Fruit fly (Drosophila melanogaster) ovary, adult (tissue): ENCODE results near the gene CG34026.
A peak's percentile ranks its signal among the peaks of the same experiment; 100 is the strongest.

Source experiments
- CG17801 ChIP-seq: fragments of 200-800 bp; optimal IDR thresholded peaks from 2 replicates; lab custom pipeline; 2019; ENCODE audit warnings: missing biosample characterization, mild to moderate bottlenecking, missing genetic modification characterization, moderate library complexity; ENCODE audit not compliant: partially characterized antibody

The CG34026 gene

DNA sequence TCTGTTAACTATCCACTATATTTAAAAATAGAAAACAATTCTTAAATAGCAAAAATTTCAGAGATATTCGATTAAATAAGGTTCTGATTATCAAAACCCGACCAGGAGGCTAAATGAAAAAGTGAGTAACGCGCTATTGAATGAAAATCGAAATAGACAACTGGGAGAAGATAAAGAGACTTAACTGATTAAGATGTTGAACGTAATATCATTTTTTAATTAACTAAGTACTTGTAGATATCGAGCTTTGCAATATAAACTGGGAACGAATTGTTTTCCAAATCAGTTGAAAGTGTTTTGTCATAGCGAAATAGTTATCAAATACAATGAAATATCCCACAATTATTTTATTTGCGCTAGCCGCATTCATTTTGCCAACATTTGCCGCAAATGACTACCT lies at the start of gene CG34026:
Gene CG34026 (plus strand): TSS at position 301 of the 400 bp plus-strand sequence.
- no peak for TF ChIP-seq CG17801 (GFP tag; lab: Kevin White, UChicago)

DNA sequence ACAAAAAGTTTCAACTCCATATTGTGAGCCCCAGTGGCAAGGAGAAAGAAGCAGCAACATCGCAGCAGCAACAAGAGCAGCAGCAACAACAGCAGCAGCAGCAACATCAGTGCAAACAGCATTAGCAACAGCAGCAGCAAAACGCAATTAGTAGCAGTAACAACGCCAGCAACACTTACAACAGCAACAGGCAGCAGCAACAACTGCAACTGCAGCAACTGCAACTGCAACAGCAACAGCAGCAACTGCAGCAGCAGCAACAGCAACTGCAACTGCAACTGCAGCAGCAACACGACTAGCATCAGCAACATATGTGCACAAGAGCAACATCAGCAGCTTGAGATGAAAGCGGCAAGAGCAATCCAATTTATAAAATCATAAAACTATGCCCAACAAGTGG lies 48.4 kb upstream of the CG34026 start:
- no peak for TF ChIP-seq CG17801 (GFP tag; lab: Kevin White, UChicago)

DNA sequence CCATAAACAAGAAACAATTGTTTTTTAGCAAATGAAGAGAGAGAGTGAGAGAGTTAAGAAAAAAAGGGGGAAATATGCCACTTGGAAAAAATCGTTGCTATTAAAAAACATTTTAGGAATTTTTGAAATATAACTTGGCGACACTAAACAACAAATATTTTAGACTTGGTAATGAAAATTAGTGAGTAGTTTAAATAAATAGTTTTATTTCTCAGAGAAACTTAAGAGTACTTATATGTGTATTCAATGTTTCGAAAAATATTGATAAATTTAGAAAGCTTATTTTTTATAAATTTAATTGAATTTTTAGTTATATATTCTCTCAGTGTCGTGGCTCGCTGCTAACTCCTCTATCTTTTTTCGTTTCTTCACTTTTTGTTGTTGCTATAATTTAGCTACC lies 47.7 kb upstream of the CG34026 start:
- TF ChIP-seq CG17801 (GFP tag; lab: Kevin White, UChicago), result no peak

DNA sequence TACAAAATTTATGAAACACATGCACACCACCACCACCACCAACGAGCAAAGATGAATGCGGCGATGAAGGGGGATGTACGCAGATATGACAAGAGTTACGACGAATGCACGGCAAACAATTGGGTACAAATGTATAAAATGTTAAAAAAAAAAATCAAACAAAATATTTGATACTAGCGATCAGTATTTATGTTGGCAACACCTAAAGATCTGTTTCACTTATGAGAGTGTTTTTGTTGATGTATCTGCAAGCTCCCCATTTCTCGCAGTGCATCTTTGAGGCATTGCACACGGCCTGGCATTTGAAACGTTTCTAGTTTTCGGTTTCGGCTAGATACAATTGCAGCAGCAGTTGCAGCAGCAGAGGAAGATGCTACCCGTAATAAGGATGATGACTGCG lies 46.8 kb upstream of the CG34026 start:
- no peak for TF ChIP-seq CG17801 (GFP tag; lab: Kevin White, UChicago)

DNA sequence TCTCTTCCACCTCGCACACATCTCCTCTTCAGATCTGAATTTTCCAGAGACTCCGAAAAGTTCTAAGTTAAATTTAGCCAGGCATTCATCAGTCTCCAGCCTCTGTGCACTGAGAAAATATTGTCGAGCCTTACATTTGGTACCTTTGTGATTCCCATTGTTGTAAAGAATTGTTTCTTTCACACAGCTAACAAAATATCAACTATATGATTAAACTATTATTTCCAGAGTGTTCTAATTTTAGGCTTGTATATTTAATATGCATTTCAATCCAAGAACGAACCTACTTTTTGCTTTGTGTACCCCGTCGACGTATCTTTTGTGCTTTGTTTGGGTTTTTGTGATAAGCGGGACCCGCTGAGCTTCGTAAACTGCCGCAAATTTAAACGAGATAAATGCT lies 39.5 kb upstream of the CG34026 start:
- TF ChIP-seq CG17801 (GFP tag; lab: Kevin White, UChicago), result no peak

DNA sequence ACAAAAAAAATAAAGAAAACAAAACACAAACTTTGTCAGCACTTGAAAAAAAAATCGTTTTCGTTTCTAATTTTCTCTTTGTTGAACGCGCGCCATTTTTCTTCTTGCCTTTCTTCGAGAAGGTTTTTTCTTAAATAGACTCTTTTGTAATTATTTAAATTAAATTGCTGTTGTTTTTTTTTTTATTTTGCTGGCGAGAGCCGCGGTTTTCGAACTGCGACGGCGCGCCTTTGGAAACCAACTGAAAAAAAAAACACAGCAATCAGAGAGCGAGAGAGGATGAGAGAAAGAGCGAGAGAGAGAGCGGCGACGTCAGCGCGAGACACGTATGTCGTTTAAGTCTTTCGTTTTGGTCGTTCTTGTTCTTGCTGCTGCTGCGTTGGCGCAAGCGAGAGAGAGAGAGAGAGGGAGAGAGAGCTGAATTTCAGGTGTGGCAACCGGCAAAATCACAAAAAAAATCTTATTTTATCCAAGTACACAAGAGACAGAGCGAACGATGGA lies 37.6 kb upstream of the CG34026 start:
- no peak for TF ChIP-seq CG17801 (GFP tag; lab: Kevin White, UChicago)

DNA sequence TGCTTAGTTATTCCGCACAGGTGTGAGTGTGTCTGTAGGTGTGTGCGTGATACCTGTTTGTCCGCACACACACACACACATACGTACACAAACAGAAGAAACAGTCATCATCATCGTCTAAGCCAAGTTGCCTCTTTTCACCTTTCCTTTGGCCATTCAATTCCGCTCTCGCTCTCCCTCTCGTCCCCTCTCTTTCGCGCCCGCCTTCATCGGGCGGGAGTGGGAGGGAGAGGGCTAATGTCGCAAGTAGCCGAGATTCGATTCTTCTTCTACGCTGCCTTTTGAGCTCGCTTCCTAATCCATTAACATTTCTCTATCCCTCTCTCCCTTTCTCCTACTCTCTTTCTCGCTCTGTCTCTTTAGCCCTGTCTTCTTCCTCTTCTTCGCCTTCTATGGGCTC lies 36.5 kb upstream of the CG34026 start:
- TF ChIP-seq CG17801 (GFP tag; lab: Kevin White, UChicago), result no peak

DNA sequence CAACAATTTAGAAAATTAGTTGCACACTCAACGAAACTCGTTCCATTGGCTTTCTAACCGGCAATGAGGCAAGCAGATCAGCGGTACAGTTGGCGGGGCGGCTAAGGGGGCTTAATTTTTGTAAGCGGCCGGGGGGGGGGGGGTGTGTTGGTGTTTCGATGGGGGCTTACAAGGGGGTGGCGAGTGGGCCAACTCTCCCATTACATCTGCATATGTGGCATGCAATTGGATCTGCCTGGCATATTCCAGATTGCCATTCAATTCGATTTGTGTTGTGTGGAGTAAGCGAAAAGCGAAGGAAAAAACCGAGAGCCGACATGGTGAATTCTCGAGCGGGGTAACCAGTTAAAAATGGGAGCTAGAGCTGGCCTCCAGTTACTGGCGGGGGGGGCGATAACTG lies 35.4 kb upstream of the CG34026 start:
- no peak for TF ChIP-seq CG17801 (GFP tag; lab: Kevin White, UChicago)

DNA sequence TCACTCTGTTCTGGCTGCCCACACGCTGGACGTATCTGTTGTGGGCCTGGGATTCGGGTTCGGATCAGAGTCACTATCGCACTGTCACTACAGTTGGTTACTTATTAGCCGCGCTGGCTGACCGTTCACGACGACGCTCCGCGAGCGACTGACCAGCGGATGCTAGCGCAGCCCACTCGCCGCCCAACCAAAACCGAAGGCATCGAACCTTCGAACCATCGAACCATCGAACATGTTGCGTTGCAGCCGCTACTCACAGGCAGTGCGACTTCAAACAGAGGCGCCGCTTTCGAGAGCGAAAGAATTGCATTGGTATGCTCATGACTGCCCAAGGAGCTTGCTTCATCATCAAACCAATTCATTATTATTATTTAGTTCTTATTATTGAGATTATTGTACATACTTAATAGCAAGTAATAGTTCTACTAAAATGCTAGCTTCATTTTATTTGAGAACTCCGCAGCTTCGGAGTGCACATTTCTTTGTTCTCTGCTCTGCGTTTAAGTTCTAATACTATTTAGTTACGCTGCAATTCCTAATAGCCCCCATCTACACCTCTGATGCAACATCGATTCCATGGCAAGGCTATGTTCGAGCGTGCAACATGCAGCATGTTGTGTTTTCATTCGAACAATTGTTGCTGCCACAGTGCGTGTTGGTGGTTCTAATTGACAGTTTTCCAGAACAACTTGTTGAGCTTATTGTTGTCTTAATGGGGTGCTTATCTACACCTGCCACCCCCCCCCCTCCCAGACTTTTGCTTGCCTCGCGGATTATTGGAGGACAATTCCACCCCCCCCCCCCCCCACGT lies 33.4 kb upstream of the CG34026 start, which contains the start of gene mgl:
Gene mgl (minus strand): TSS at position 136 of the 811 bp plus-strand sequence.
- TF ChIP-seq CG17801 (GFP tag; lab: Kevin White, UChicago), result peak; percentile 13

DNA sequence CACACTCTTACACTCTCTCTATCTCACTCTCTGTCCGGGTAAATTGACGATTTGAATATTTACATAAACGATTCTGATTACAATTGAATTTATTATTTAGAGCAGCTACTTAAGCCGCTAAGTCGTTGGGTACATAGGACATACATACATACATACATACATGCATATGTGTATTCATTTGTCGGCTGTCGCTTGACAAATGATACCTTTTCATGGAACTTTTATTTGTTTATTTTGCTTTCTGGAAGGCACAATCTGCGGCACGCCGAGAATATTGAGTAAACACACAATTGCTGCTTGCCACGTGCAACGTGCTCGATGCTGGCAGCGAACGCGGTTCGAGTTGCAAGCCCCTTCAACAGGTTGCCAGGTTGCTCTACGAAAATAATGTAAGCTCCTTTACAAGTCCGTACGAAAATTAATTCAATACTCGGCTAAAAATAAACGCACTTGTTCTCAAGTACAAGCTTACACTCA lies 32.8 kb upstream of the CG34026 start:
- no peak for TF ChIP-seq CG17801 (GFP tag; lab: Kevin White, UChicago)

DNA sequence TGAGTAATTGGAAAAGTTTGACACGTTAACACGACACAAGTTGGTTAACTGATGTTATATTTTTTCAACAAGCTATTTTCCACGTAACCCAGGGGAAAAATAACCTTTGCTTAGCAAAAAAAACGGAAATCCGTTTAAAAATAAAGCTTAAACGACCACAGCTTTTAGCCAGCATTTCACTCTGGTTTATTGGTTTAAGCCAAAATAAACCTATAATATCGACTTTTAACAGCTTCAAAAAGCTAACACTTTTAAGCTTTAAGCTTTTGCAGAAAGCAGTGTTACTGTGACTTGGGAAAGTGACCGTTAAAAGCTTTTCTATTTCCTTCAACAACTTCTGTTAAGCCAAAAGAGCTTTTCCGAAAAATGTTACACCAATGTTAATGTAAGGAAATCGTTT lies 31.3 kb upstream of the CG34026 start:
- TF ChIP-seq CG17801 (GFP tag; lab: Kevin White, UChicago), result no peak

DNA sequence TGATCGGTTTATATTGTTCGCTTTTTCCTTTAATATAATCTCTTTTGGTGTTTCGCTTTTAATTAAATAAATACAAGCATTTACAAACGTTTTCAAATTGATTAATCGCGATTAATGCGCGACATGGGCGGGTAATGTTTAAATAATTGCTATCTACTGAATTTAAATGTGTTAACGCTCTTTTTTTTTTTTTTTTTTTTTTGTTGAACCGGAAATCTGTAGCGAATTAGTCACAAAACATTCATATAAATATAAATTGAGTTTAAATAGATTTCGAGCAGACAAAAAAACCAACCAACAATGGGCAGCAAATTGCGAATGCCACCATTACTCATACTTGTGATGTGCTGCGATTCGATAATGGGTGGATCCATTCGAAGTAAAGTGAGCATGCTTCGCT lies 22.4 kb upstream of the CG34026 start, which contains the start of gene CG34028:
Gene CG34028 (plus strand): TSS at position 301 of the 400 bp plus-strand sequence.
- no peak for TF ChIP-seq CG17801 (GFP tag; lab: Kevin White, UChicago)

DNA sequence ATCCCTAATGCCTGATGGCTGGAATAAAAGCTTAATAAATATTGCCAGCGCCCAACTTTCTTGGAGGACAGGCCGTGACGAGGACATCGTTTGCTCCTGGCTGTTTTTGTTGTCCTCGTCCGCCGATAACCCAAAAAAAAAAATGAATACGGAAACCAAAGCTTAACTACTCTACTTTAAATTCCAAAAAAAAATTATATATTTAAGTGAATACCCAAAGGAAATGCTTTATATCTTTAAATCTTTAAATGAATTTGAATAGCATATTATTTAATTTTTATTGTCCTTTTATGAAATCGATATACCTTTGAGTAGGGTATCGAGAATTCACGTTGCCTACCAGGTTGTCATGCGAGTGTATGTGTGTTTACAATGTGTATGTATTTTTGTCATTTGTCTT lies 13.4 kb upstream of the CG34026 start:
- TF ChIP-seq CG17801 (GFP tag; lab: Kevin White, UChicago), result no peak

DNA sequence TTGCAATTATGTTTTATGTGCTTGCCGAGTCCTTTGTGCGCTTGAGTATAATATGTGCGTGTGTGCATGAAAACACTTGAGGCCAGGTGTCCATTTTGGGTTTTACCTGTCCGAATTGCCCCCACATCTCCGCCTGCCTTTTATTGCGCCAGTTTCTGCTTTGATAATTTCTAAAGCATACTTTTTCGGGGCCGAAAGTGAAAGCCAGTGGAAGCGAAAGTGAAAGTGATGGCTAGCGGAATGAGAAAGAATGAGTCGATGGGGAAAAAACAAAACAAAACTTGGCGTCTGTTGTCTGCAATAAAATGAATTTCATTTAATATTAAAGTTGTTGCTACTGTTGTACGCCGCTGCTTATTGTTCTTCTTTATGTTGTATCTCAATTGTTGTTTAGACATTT lies 10.1 kb upstream of the CG34026 start:
- no peak for TF ChIP-seq CG17801 (GFP tag; lab: Kevin White, UChicago)

DNA sequence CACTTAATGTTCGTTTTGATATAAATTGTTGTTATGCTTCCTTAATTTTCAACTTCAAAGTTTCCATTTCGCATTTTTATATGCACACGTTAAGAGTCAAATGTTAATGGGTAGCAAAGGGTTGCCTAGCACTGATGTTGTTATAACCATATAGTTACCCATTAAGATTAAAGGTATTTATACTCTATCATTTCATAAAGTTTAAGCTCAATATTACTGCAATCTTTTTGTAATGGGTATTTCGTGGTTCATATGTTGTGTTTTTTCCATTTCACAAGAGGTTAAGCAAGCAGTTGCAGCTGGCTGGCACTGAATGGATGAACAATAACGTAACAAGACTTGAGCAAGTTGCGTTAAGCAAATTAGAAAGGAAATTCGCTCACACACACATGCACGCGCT lies 1.7 kb upstream of the CG34026 start:
- TF ChIP-seq CG17801 (GFP tag; lab: Kevin White, UChicago), result no peak

DNA sequence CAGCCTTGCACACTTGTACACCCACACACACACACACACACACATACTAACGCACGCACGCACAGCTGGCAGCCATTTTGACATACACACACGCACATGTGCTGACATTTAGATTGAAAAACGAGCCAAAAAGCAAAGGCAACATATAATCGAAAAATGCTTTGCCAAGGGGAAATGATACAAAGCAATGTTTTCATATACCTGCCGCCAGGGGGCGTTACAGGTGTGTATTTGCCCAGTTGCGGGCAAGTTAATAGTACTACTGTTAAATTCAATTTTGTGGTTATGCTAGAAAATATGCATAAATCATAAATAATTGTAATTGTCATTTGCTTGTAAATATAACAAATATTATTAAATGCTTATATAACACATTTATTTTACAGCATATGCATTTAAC lies 1.2 kb upstream of the CG34026 start:
- no peak for TF ChIP-seq CG17801 (GFP tag; lab: Kevin White, UChicago)
